Worm (Caenorhabditis elegans) whole organism, L1 larva: ENCODE measurements around the gene nstp-2.

Source experiments
- ama-1 ChIP-seq: fragments of 150-350 bp; optimal IDR thresholded peaks from 2 replicates; lab custom pipeline; 2014
- elt-3 ChIP-seq, 6 experiments: fragments of 150-350 bp in 1 of 6; sonication (generic microtip); optimal IDR thresholded peaks; 2 replicates each; lab custom pipeline; 2017 to 2018; ENCODE audit warnings: missing biosample characterization in 6 of 6, missing genetic modification characterization in 6 of 6, inconsistent platforms in 1 of 6
- fkh-4 ChIP-seq: sonication (generic microtip); optimal IDR thresholded peaks from 2 replicates; lab custom pipeline; 2016; ENCODE audit warnings: missing compliant biosample characterization, missing genetic modification characterization, borderline replicate concordance
- nhr-20 ChIP-seq: sonication (generic microtip); optimal IDR thresholded peaks from 2 replicates; lab custom pipeline; 2016; ENCODE audit warnings: mild to moderate bottlenecking, missing genetic modification characterization, missing compliant biosample characterization
- nhr-76 ChIP-seq: sonication (generic microtip); optimal IDR thresholded peaks from 2 replicates; lab custom pipeline; 2017; ENCODE audit warnings: missing biosample characterization, missing genetic modification characterization
- pag-3 ChIP-seq: sonication (generic microtip); optimal IDR thresholded peaks from 2 replicates; lab custom pipeline; 2017; ENCODE audit warnings: missing genetic modification characterization, mild to moderate bottlenecking, missing compliant biosample characterization, antibody characterized with exemption, borderline replicate concordance; ENCODE audit not compliant: insufficient read depth
- pqm-1 ChIP-seq: sonication (generic microtip); optimal IDR thresholded peaks from 3 replicates; lab custom pipeline; 2017; ENCODE audit warnings: missing biosample characterization, missing genetic modification characterization

- TF ChIP-seq nhr-20: no peak
- no peak for TF ChIP-seq ama-1 (lab: Kevin White, UChicago)
- TF ChIP-seq nhr-76 (tag; lab: Kevin White, UChicago): no peak
- TF ChIP-seq elt-3 (tag; optimal IDR thresholded peaks at IDR 0.05; lab: Kevin White, UChicago): no peak
- TF ChIP-seq fkh-4 (tag; lab: Kevin White, UChicago): no peak
- TF ChIP-seq pqm-1 (tag; lab: Kevin White, UChicago): no peak
- no peak for TF ChIP-seq pag-3
Observed at ce11 chrIV:6581658-6582057, 24.3 kb downstream of the nstp-2 start.
